Fruit fly (Drosophila melanogaster) whole organism, embryonic: ENCODE data around the gene bb8.

Experiments
- CG10959 ChIP-seq: fragments of 200-800 bp; sonication (Bioruptor generic); IDR thresholded peaks from 2 replicates; pipeline ENCODE4 v1.3.6; 2022; ENCODE audit warnings: missing biosample characterization, missing genetic modification characterization
- CG10979 ChIP-seq: fragments of 200-800 bp; sonication (Bioruptor generic); optimal IDR thresholded peaks from 2 replicates; lab custom pipeline; 2018; ENCODE audit warnings: missing biosample characterization, mild to moderate bottlenecking, missing genetic modification characterization, moderate library complexity
- CG12071 ChIP-seq: fragments of 200-800 bp; sonication (Bioruptor generic); optimal IDR thresholded peaks from 3 replicates; lab custom pipeline; 2018; ENCODE audit warnings: missing biosample characterization, mild to moderate bottlenecking, missing genetic modification characterization
- CG1233 ChIP-seq: fragments of 200-800 bp; sonication (Bioruptor generic); optimal IDR thresholded peaks from 4 replicates; lab custom pipeline; 2018; ENCODE audit warnings: missing biosample characterization, mild to moderate bottlenecking, missing genetic modification characterization
- CG13296 ChIP-seq: fragments of 200-800 bp; sonication (Bioruptor generic); optimal IDR thresholded peaks from 3 replicates; lab custom pipeline; 2018; ENCODE audit warnings: missing biosample characterization, mild to moderate bottlenecking, missing genetic modification characterization
- CG13894 ChIP-seq: fragments of 200-800 bp; sonication (Bioruptor generic); optimal IDR thresholded peaks from 3 replicates; lab custom pipeline; 2018; ENCODE audit warnings: missing biosample characterization, mild to moderate bottlenecking, missing genetic modification characterization, moderate library complexity
- CG14441 ChIP-seq: fragments of 200-800 bp; sonication (Bioruptor generic); IDR thresholded peaks from 2 replicates; pipeline ENCODE4 v1.3.6; 2022; ENCODE audit warnings: missing biosample characterization, missing genetic modification characterization
- CG14860 ChIP-seq: fragments of 200-800 bp; sonication (Bioruptor generic); IDR thresholded peaks from 3 replicates; pipeline ENCODE4 v1.3.6; 2022; ENCODE audit warnings: missing biosample characterization, missing genetic modification characterization; ENCODE audit not compliant: partially characterized antibody
- CG15269 ChIP-seq: fragments of 200-800 bp; sonication (Bioruptor generic); optimal IDR thresholded peaks from 2 replicates; lab custom pipeline; 2018; ENCODE audit warnings: missing biosample characterization, mild to moderate bottlenecking, missing genetic modification characterization, moderate library complexity
- CG16815 ChIP-seq: fragments of 200-800 bp; sonication (Bioruptor generic); optimal IDR thresholded peaks from 3 replicates; lab custom pipeline; 2017; ENCODE audit warnings: missing biosample characterization, mild to moderate bottlenecking, missing genetic modification characterization
- CG17912 ChIP-seq: fragments of 200-800 bp; sonication (Bioruptor generic); optimal IDR thresholded peaks from 2 replicates; lab custom pipeline; 2018; ENCODE audit warnings: missing biosample characterization, mild to moderate bottlenecking, missing genetic modification characterization
- CG32767 ChIP-seq: fragments of 200-800 bp; sonication (Bioruptor generic); IDR thresholded peaks from 2 replicates; pipeline ENCODE4 v1.3.6; 2022; ENCODE audit warnings: missing biosample characterization, missing genetic modification characterization
- CG3281 ChIP-seq: fragments of 200-800 bp; sonication (Bioruptor generic); optimal IDR thresholded peaks from 3 replicates; lab custom pipeline; 2017; ENCODE audit warnings: missing biosample characterization, mild to moderate bottlenecking, missing genetic modification characterization
- CG3726 ChIP-seq: fragments of 200-800 bp; sonication (Bioruptor generic); IDR thresholded peaks from 3 replicates; pipeline ENCODE4, ENCODE4 v1.3.6; 2022; ENCODE audit warnings: missing biosample characterization, missing genetic modification characterization
- CG3995 ChIP-seq: fragments of 200-800 bp; sonication (Bioruptor generic); optimal IDR thresholded peaks from 3 replicates; lab custom pipeline; 2016; ENCODE audit warnings: missing biosample characterization, missing genetic modification characterization
- CG6854 ChIP-seq: fragments of 200-800 bp; sonication (Bioruptor generic); optimal IDR thresholded peaks from 3 replicates; lab custom pipeline; 2017; ENCODE audit warnings: missing biosample characterization, mild to moderate bottlenecking, missing genetic modification characterization
- CG7963 ChIP-seq: fragments of 200-800 bp; sonication (Bioruptor generic); IDR thresholded peaks from 3 replicates; pipeline ENCODE4 v1.3.6; 2022; ENCODE audit warnings: missing biosample characterization, missing genetic modification characterization; ENCODE audit not compliant: partially characterized antibody
- CG9797 ChIP-seq: fragments of 200-800 bp; sonication (Bioruptor generic); optimal IDR thresholded peaks from 3 replicates; lab custom pipeline; 2018; ENCODE audit warnings: missing biosample characterization, mild to moderate bottlenecking, missing genetic modification characterization
- D19B ChIP-seq: fragments of 200-800 bp; sonication (Bioruptor generic); optimal IDR thresholded peaks from 2 replicates; lab custom pipeline; 2017; ENCODE audit warnings: missing biosample characterization, mild to moderate bottlenecking, missing genetic modification characterization
- Dll ChIP-seq: fragments of 200-800 bp; sonication (Bioruptor generic); IDR thresholded peaks from 4 replicates; pipeline ENCODE4 v1.3.6; 2022; ENCODE audit warnings: missing biosample characterization, missing genetic modification characterization; ENCODE audit not compliant: partially characterized antibody
- ERR ChIP-seq: fragments of 200-800 bp; sonication (Bioruptor generic); optimal IDR thresholded peaks from 2 replicates; lab custom pipeline; 2016; ENCODE audit warnings: missing biosample characterization, missing genetic modification characterization
- HLH54F ChIP-seq: fragments of 200-800 bp; sonication (Bioruptor generic); optimal IDR thresholded peaks from 3 replicates; lab custom pipeline; 2016; ENCODE audit warnings: missing biosample characterization, missing genetic modification characterization
- Hand ChIP-seq: fragments of 200-800 bp; sonication (Bioruptor generic); optimal IDR thresholded peaks from 2 replicates; lab custom pipeline; 2017; ENCODE audit warnings: mild to moderate bottlenecking, missing biosample characterization, missing genetic modification reagents, missing genetic modification characterization
- HmgD ChIP-seq: fragments of 200-800 bp; sonication (Bioruptor generic); optimal IDR thresholded peaks from 3 replicates; lab custom pipeline; 2016; ENCODE audit warnings: missing biosample characterization, missing genetic modification characterization
- Hmr ChIP-seq: fragments of 200-800 bp; sonication (Bioruptor generic); optimal IDR thresholded peaks from 3 replicates; lab custom pipeline; 2017; ENCODE audit warnings: mild to moderate bottlenecking, missing biosample characterization, missing genetic modification reagents, missing genetic modification characterization
- Lhr ChIP-seq: fragments of 200-800 bp; sonication (Bioruptor generic); optimal IDR thresholded peaks from 3 replicates; lab custom pipeline; 2017; ENCODE audit warnings: mild to moderate bottlenecking, missing biosample characterization, missing genetic modification reagents, missing genetic modification characterization
- Meics ChIP-seq: fragments of 200-800 bp; sonication (Bioruptor generic); optimal IDR thresholded peaks from 2 replicates; lab custom pipeline; 2017; ENCODE audit warnings: missing biosample characterization, mild to moderate bottlenecking, missing genetic modification characterization
- Ravus ChIP-seq: fragments of 200-800 bp; sonication (Bioruptor generic); IDR thresholded peaks from 2 replicates; pipeline ENCODE4 v1.3.6; 2022; ENCODE audit warnings: missing biosample characterization, missing genetic modification characterization
- Side ChIP-seq: fragments of 200-800 bp; sonication (Bioruptor generic); optimal IDR thresholded peaks from 2 replicates; lab custom pipeline; 2016; ENCODE audit warnings: missing biosample characterization, missing genetic modification characterization
- Xbp1 ChIP-seq: fragments of 200-800 bp; sonication (Bioruptor generic); optimal IDR thresholded peaks from 3 replicates; lab custom pipeline; 2016; ENCODE audit warnings: missing biosample characterization, mild to moderate bottlenecking, missing genetic modification characterization
- bab2 ChIP-seq: fragments of 200-800 bp; sonication (Bioruptor generic); optimal IDR thresholded peaks from 2 replicates; lab custom pipeline; 2016; ENCODE audit warnings: missing biosample characterization, missing genetic modification characterization
- bbx ChIP-seq: fragments of 200-800 bp; sonication (Bioruptor generic); IDR thresholded peaks from 2 replicates; pipeline ENCODE4 v1.3.6; 2022; ENCODE audit warnings: missing biosample characterization, missing genetic modification characterization; ENCODE audit not compliant: partially characterized antibody
- br ChIP-seq: fragments of >200 bp; optimal IDR thresholded peaks from 2 replicates; lab custom pipeline; 2017
- cad ChIP-seq: fragments of >200 bp; optimal IDR thresholded peaks from 2 replicates; lab custom pipeline; 2017; ENCODE audit warnings: missing biosample characterization, missing genetic modification characterization
- cwo ChIP-seq: fragments of 200-800 bp; sonication (Bioruptor generic); optimal IDR thresholded peaks from 3 replicates; lab custom pipeline; 2017; ENCODE audit warnings: missing biosample characterization, missing genetic modification characterization, mild to moderate bottlenecking, moderate library complexity, missing genetic modification reagents
- eve ChIP-seq, 2 experiments: fragments of >200 bp; optimal IDR thresholded peaks; 2 replicates each; lab custom pipeline; 2017; ENCODE audit warnings: missing biosample characterization in 2 of 2, missing genetic modification characterization in 2 of 2
- gce ChIP-seq: fragments of 200-800 bp; sonication (Bioruptor generic); IDR thresholded peaks from 3 replicates; pipeline ENCODE4 v1.3.6; 2022; ENCODE audit warnings: missing biosample characterization, missing genetic modification characterization
- grn ChIP-seq: fragments of 200-800 bp; sonication (Bioruptor generic); optimal IDR thresholded peaks from 3 replicates; lab custom pipeline; 2017; ENCODE audit warnings: missing biosample characterization, missing genetic modification characterization
- gro ChIP-seq: fragments of 200-800 bp; sonication (Bioruptor generic); optimal IDR thresholded peaks from 2 replicates; lab custom pipeline; 2016; ENCODE audit warnings: missing biosample characterization, missing genetic modification characterization
- kay ChIP-seq: fragments of 200-800 bp; sonication (Bioruptor generic); optimal IDR thresholded peaks from 2 replicates; lab custom pipeline; 2016; ENCODE audit warnings: missing biosample characterization, missing genetic modification characterization
- lbe ChIP-seq: fragments of 200-800 bp; sonication (Bioruptor generic); optimal IDR thresholded peaks from 2 replicates; lab custom pipeline; 2016; ENCODE audit warnings: missing biosample characterization, mild to moderate bottlenecking, missing genetic modification characterization
- nmo ChIP-seq: fragments of 200-800 bp; sonication (Bioruptor generic); optimal IDR thresholded peaks from 2 replicates; lab custom pipeline; 2018; ENCODE audit warnings: missing biosample characterization, mild to moderate bottlenecking, missing genetic modification characterization, moderate library complexity
- prd ChIP-seq, 3 experiments: fragments of >200 bp in 2 of 3; fragments of 200-800 bp in 1 of 3; sonication (Bioruptor generic) in 1 of 3; optimal IDR thresholded peaks in 2 of 3; IDR thresholded peaks in 1 of 3; 2 replicates in 2 of 3; 3 replicates in 1 of 3; pipeline versions ENCODE4 v1.3.6 to Lab custom; 2017 to 2022; ENCODE audit warnings: missing biosample characterization in 1 of 3, missing genetic modification characterization in 1 of 3
- sim ChIP-seq: fragments of 200-800 bp; sonication (Bioruptor generic); IDR thresholded peaks from 2 replicates; pipeline ENCODE4 v1.3.6; 2022; ENCODE audit warnings: missing biosample characterization, missing genetic modification characterization
- sob ChIP-seq: fragments of 200-800 bp; sonication (Bioruptor generic); IDR thresholded peaks from 2 replicates; pipeline ENCODE4 v1.3.6; 2022; ENCODE audit warnings: missing biosample characterization, missing genetic modification characterization
- tgo ChIP-seq: fragments of 200-800 bp; sonication (Bioruptor generic); IDR thresholded peaks from 3 replicates; pipeline ENCODE4 v1.3.6; 2022; ENCODE audit warnings: missing biosample characterization, missing genetic modification characterization
- tin ChIP-seq: fragments of 200-800 bp; sonication (Bioruptor generic); optimal IDR thresholded peaks from 3 replicates; lab custom pipeline; 2016; ENCODE audit warnings: missing biosample characterization, missing genetic modification characterization
- tup ChIP-seq: fragments of 200-800 bp; sonication (Bioruptor generic); optimal IDR thresholded peaks from 2 replicates; lab custom pipeline; 2016; ENCODE audit warnings: missing biosample characterization, mild to moderate bottlenecking, missing genetic modification characterization, moderate library complexity
- vnd ChIP-seq: fragments of 200-800 bp; sonication (Bioruptor generic); IDR thresholded peaks from 3 replicates; pipeline ENCODE4 v1.3.6; 2022; ENCODE audit warnings: missing biosample characterization, missing genetic modification characterization; ENCODE audit not compliant: partially characterized antibody
- zen ChIP-seq: fragments of 200-800 bp; sonication (Bioruptor generic); optimal IDR thresholded peaks from 3 replicates; lab custom pipeline; 2018; ENCODE audit warnings: missing biosample characterization, mild to moderate bottlenecking, missing genetic modification characterization, moderate library complexity

bb8 gene

DNA sequence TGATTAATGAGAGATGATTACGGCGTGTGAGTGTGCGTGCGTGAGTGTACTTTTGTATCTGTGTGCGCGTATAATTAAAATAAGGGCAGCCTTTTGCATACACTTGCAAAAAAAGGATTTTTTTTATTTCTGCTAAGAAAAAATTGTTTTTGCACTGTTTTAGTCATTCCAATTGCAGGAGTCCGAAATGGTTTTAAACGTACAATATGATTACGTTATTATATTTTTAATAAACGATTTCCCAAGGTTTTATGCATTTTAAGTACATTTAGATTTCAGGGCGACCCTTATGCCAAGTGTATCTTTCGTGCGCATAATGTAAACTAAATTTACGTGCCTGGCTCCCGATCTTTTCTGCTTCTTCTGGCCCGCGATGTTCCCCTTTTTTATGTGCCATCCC is 44.9 kb upstream of the bb8 start (continued):
- TF ChIP-seq CG13296 (GFP tag; lab: Kevin White, UChicago) (peak; percentile 23), sob (GFP tag; lab: Robert Waterston, UW) (peak; percentile 37), CG10959 (no peak), lbe (GFP tag; lab: Kevin White, UChicago) (peak; percentile 15), CG32767 (peak; percentile 24; the same call in 1 of the 2 replicates), br (lab: Kevin White, UChicago) (no peak), CG16815 (GFP tag; lab: Kevin White, UChicago) (peak; percentile 21), Hmr (GFP tag; lab: Kevin White, UChicago) (peak; percentile 39), cwo (GFP tag; lab: Kevin White, UChicago) (peak; percentile 31), gce (GFP tag; lab: Robert Waterston, UW) (no peak), bbx (no peak), CG1233 (GFP tag; lab: Kevin White, UChicago) (peak; percentile 39), CG3726 (GFP tag; lab: Robert Waterston, UW) (no peak), CG9797 (no peak), tup (GFP tag; lab: Kevin White, UChicago) (no peak), vnd (GFP tag; lab: Robert Waterston, UW) (no peak), Meics (peak; percentile 74), HmgD (GFP tag; lab: Kevin White, UChicago) (no peak), sim (GFP tag; lab: Robert Waterston, UW) (no peak), CG12071 (GFP tag; lab: Kevin White, UChicago) (no peak), CG3995 (peak; percentile 2), CG17912 (no peak), CG10979 (tag; lab: Kevin White, UChicago) (no peak), prd (optimal IDR thresholded peaks at IDR 0.05; lab: Kevin White, UChicago) (no peak), prd (GFP tag; IDR thresholded peaks at IDR 0.05; lab: Robert Waterston, UW) (peak; percentile 55; the same call in 2 of the 3 replicates), nmo (GFP tag; lab: Kevin White, UChicago) (peak; percentile 41), Hand (GFP tag; lab: Kevin White, UChicago) (peak; percentile 29), CG13894 (peak; percentile 5), CG6854 (GFP tag; lab: Kevin White, UChicago) (no peak), HLH54F (GFP tag; lab: Kevin White, UChicago) (peak; percentile 4), zen (no peak), gro (GFP tag; lab: Kevin White, UChicago) (peak; percentile 75), tgo (peak; percentile 41; the same call in 2 of the 3 replicates), Xbp1 (GFP tag; lab: Kevin White, UChicago) (peak; percentile 35), Lhr (GFP tag; lab: Kevin White, UChicago) (no peak), kay (GFP tag; lab: Kevin White, UChicago) (peak; percentile 5), CG3281 (peak; percentile 77), cad (no peak), tin (GFP tag; lab: Kevin White, UChicago) (no peak), CG7963 (GFP tag; lab: Robert Waterston, UW) (no peak), CG14860 (no peak), Ravus (no peak; the same call in 1 of the 2 replicates), grn (GFP tag; lab: Kevin White, UChicago) (no peak), eve (GFP tag; optimal IDR thresholded peaks at IDR 0.05; lab: Kevin White, UChicago) (peak in 1 of 2 experiments; percentile 55), Dll (no peak), D19B (GFP tag; lab: Kevin White, UChicago) (peak; percentile 52), Side (GFP tag; lab: Kevin White, UChicago) (no peak), CG14441 (GFP tag; lab: Robert Waterston, UW) (no peak), bab2 (peak; percentile 38), CG15269 (tag; lab: Kevin White, UChicago) (peak; percentile 41), ERR (no peak)
